Fruit fly (Drosophila melanogaster) whole organism, embryonic: ENCODE results near the gene Rab30.

ENCODE experiments used
- Ada2b ChIP-seq: fragments of 200-800 bp; sonication (Bioruptor generic); IDR thresholded peaks from 2 replicates; pipeline ENCODE4 v1.3.6; 2022; ENCODE audit warnings: missing biosample characterization, missing genetic modification characterization
- CG10267 ChIP-seq: fragments of 200-800 bp; sonication (Bioruptor generic); optimal IDR thresholded peaks from 2 replicates; lab custom pipeline; 2018; ENCODE audit warnings: missing biosample characterization, mild to moderate bottlenecking, missing genetic modification characterization, moderate library complexity
- CG12391 ChIP-seq: fragments of 200-800 bp; sonication (Bioruptor generic); optimal IDR thresholded peaks from 3 replicates; lab custom pipeline; 2018; ENCODE audit warnings: missing biosample characterization, mild to moderate bottlenecking, missing genetic modification characterization, moderate library complexity
- CG14014 ChIP-seq: fragments of 200-800 bp; sonication (Bioruptor generic); IDR thresholded peaks from 2 replicates; pipeline ENCODE4 v1.3.6; 2022; ENCODE audit warnings: missing biosample characterization, missing genetic modification characterization
- CG17361 ChIP-seq: fragments of 200-800 bp; sonication (Bioruptor generic); IDR thresholded peaks from 3 replicates; pipeline ENCODE4 v1.3.6; 2022; ENCODE audit warnings: missing biosample characterization, missing genetic modification characterization
- CG33213 ChIP-seq: fragments of 200-800 bp; sonication (Bioruptor generic); optimal IDR thresholded peaks from 3 replicates; lab custom pipeline; 2016; ENCODE audit warnings: missing biosample characterization, missing genetic modification characterization
- CG3995 ChIP-seq: fragments of 200-800 bp; sonication (Bioruptor generic); optimal IDR thresholded peaks from 3 replicates; lab custom pipeline; 2016; ENCODE audit warnings: missing biosample characterization, missing genetic modification characterization
- CG42726 ChIP-seq: fragments of 200-800 bp; sonication (Bioruptor generic); IDR thresholded peaks from 2 replicates; pipeline ENCODE4 v1.3.6; 2022; ENCODE audit warnings: missing biosample characterization, missing genetic modification characterization; ENCODE audit not compliant: partially characterized antibody
- CG4282 ChIP-seq: fragments of 200-800 bp; sonication (Bioruptor generic); optimal IDR thresholded peaks from 2 replicates; lab custom pipeline; 2016; ENCODE audit warnings: missing biosample characterization, missing genetic modification characterization
- CG4820 ChIP-seq: fragments of 200-800 bp; sonication (Bioruptor generic); optimal IDR thresholded peaks from 3 replicates; lab custom pipeline; 2016; ENCODE audit warnings: missing biosample characterization, missing genetic modification characterization
- CG5953 ChIP-seq: fragments of 200-800 bp; sonication (Bioruptor generic); IDR thresholded peaks from 2 replicates; pipeline ENCODE4 v1.3.6; 2022; ENCODE audit warnings: missing biosample characterization, missing genetic modification characterization
- CG6254 ChIP-seq: fragments of 200-800 bp; sonication (Bioruptor generic); optimal IDR thresholded peaks from 3 replicates; lab custom pipeline; 2017; ENCODE audit warnings: mild to moderate bottlenecking, missing biosample characterization, missing genetic modification reagents, missing genetic modification characterization
- CG6272 ChIP-seq: fragments of 200-800 bp; sonication (Bioruptor generic); IDR thresholded peaks from 2 replicates; pipeline ENCODE4 v1.3.6; 2022; ENCODE audit warnings: missing biosample characterization, missing genetic modification characterization
- CG8290 ChIP-seq, 3 experiments: fragments of 200-800 bp; sonication (Bioruptor generic); optimal IDR thresholded peaks; 2 replicates each; lab custom pipeline; 2016 to 2019; ENCODE audit warnings: missing biosample characterization in 3 of 3, missing genetic modification characterization in 3 of 3, mild to moderate bottlenecking in 2 of 3, moderate library complexity in 1 of 3
- CG9609 ChIP-seq: fragments of 200-800 bp; sonication (Bioruptor generic); optimal IDR thresholded peaks from 3 replicates; lab custom pipeline; 2016; ENCODE audit warnings: missing biosample characterization, missing genetic modification characterization
- CoRest ChIP-seq: fragments of 200-800 bp; sonication (Bioruptor generic); optimal IDR thresholded peaks from 3 replicates; lab custom pipeline; 2018; ENCODE audit warnings: missing biosample characterization, mild to moderate bottlenecking, missing genetic modification characterization, moderate library complexity
- HLHmδ ChIP-seq: fragments of 200-800 bp; sonication (Bioruptor generic); optimal IDR thresholded peaks from 2 replicates; lab custom pipeline; 2018; ENCODE audit warnings: missing biosample characterization, mild to moderate bottlenecking, missing genetic modification characterization, moderate library complexity
- Hand ChIP-seq: fragments of 200-800 bp; sonication (Bioruptor generic); optimal IDR thresholded peaks from 2 replicates; lab custom pipeline; 2017; ENCODE audit warnings: mild to moderate bottlenecking, missing biosample characterization, missing genetic modification reagents, missing genetic modification characterization
- Hr78 ChIP-seq, 2 experiments: fragments of 200-800 bp in 1 of 2; fragments of >200 bp in 1 of 2; sonication (Bioruptor generic) in 1 of 2; optimal IDR thresholded peaks; 2 replicates each; lab custom pipeline; 2017 to 2019; ENCODE audit warnings: missing biosample characterization in 2 of 2, missing genetic modification characterization in 2 of 2, mild to moderate bottlenecking in 1 of 2, moderate library complexity in 1 of 2
- Hsf ChIP-seq: fragments of 200-800 bp; sonication (Bioruptor generic); optimal IDR thresholded peaks from 3 replicates; lab custom pipeline; 2016; ENCODE audit warnings: missing biosample characterization, missing genetic modification characterization
- Jarid2 ChIP-seq: fragments of 200-800 bp; sonication (Bioruptor generic); optimal IDR thresholded peaks from 3 replicates; lab custom pipeline; 2017; ENCODE audit warnings: mild to moderate bottlenecking, missing biosample characterization, missing genetic modification reagents, missing genetic modification characterization
- Lpt ChIP-seq: fragments of >200 bp; optimal IDR thresholded peaks from 2 replicates; lab custom pipeline; 2018; ENCODE audit warnings: missing biosample characterization, missing genetic modification characterization
- Mrtf ChIP-seq: fragments of 200-800 bp; sonication (Bioruptor generic); IDR thresholded peaks from 3 replicates; pipeline ENCODE4 v1.3.6; 2022; ENCODE audit warnings: missing biosample characterization, missing genetic modification characterization
- Myb ChIP-seq: fragments of 200-800 bp; sonication (Bioruptor generic); optimal IDR thresholded peaks from 2 replicates; lab custom pipeline; 2016; ENCODE audit warnings: missing biosample characterization, missing genetic modification characterization
- NfI ChIP-seq: fragments of 200-800 bp; sonication (Bioruptor generic); optimal IDR thresholded peaks from 3 replicates; lab custom pipeline; 2018; ENCODE audit warnings: missing biosample characterization, mild to moderate bottlenecking, missing genetic modification characterization, moderate library complexity
- PHDP ChIP-seq: fragments of 200-800 bp; sonication (Bioruptor generic); optimal IDR thresholded peaks from 3 replicates; lab custom pipeline; 2018; ENCODE audit warnings: missing biosample characterization, mild to moderate bottlenecking, missing genetic modification characterization, moderate library complexity
- Rfx ChIP-seq: fragments of 200-800 bp; sonication (Bioruptor generic); IDR thresholded peaks from 2 replicates; pipeline ENCODE4 v1.3.6; 2022; ENCODE audit warnings: missing biosample characterization, missing genetic modification characterization
- Scr ChIP-seq: fragments of 200-800 bp; sonication (Bioruptor generic); IDR thresholded peaks from 2 replicates; pipeline ENCODE4 v1.3.6; 2022; ENCODE audit warnings: missing biosample characterization, missing genetic modification characterization; ENCODE audit not compliant: partially characterized antibody
- cg ChIP-seq: fragments of 200-800 bp; sonication (Bioruptor generic); optimal IDR thresholded peaks from 3 replicates; lab custom pipeline; 2019; ENCODE audit warnings: missing biosample characterization, mild to moderate bottlenecking, missing genetic modification characterization, moderate library complexity
- chif ChIP-seq, 2 experiments: fragments of 200-800 bp; sonication (Bioruptor generic); optimal IDR thresholded peaks; 3 replicates each; lab custom pipeline; 2016; ENCODE audit warnings: missing biosample characterization in 2 of 2, missing genetic modification characterization in 2 of 2
- cwo ChIP-seq: fragments of 200-800 bp; sonication (Bioruptor generic); optimal IDR thresholded peaks from 3 replicates; lab custom pipeline; 2017; ENCODE audit warnings: missing biosample characterization, missing genetic modification characterization, mild to moderate bottlenecking, moderate library complexity, missing genetic modification reagents
- emc ChIP-seq: fragments of 200-800 bp; sonication (Bioruptor generic); optimal IDR thresholded peaks from 2 replicates; lab custom pipeline; 2016; ENCODE audit warnings: missing biosample characterization, missing genetic modification characterization
- en ChIP-seq: fragments of 200-800 bp; sonication (Bioruptor generic); optimal IDR thresholded peaks from 2 replicates; lab custom pipeline; 2016; ENCODE audit warnings: missing biosample characterization, missing genetic modification characterization
- ewg ChIP-seq: fragments of 200-800 bp; sonication (Bioruptor generic); optimal IDR thresholded peaks from 3 replicates; lab custom pipeline; 2017; ENCODE audit warnings: mild to moderate bottlenecking, missing biosample characterization, missing genetic modification reagents, missing genetic modification characterization
- fd102C ChIP-seq: fragments of 200-800 bp; sonication (Bioruptor generic); optimal IDR thresholded peaks from 2 replicates; lab custom pipeline; 2018; ENCODE audit warnings: missing biosample characterization, mild to moderate bottlenecking, missing genetic modification characterization, moderate library complexity
- fru ChIP-seq: fragments of >200 bp; optimal IDR thresholded peaks from 2 replicates; lab custom pipeline; 2017
- hbn ChIP-seq: fragments of 200-800 bp; sonication (Bioruptor generic); IDR thresholded peaks from 2 replicates; pipeline ENCODE4 v1.3.6; 2022; ENCODE audit warnings: missing biosample characterization, missing genetic modification characterization; ENCODE audit not compliant: partially characterized antibody
- lilli ChIP-seq: fragments of 200-800 bp; sonication (Bioruptor generic); optimal IDR thresholded peaks from 3 replicates; lab custom pipeline; 2016; ENCODE audit warnings: missing biosample characterization, missing genetic modification characterization
- lola ChIP-seq, 3 experiments: fragments of >200 bp in 2 of 3; fragments of 200-800 bp in 1 of 3; sonication (Bioruptor generic) in 1 of 3; optimal IDR thresholded peaks; 2 replicates each; lab custom pipeline; 2017 to 2019; ENCODE audit warnings: missing biosample characterization in 3 of 3, missing genetic modification characterization in 3 of 3, mild to moderate bottlenecking in 1 of 3, moderate library complexity in 1 of 3
- luna ChIP-seq: fragments of 200-800 bp; sonication (Bioruptor generic); optimal IDR thresholded peaks from 2 replicates; lab custom pipeline; 2016; ENCODE audit warnings: missing biosample characterization, missing genetic modification characterization
- mirr ChIP-seq: fragments of 200-800 bp; sonication (Bioruptor generic); optimal IDR thresholded peaks from 3 replicates; lab custom pipeline; 2018; ENCODE audit warnings: missing biosample characterization, mild to moderate bottlenecking, missing genetic modification characterization
- p53 ChIP-seq: fragments of 200-800 bp; sonication (Bioruptor generic); optimal IDR thresholded peaks from 2 replicates; lab custom pipeline; 2016; ENCODE audit warnings: missing biosample characterization, missing genetic modification characterization
- psq ChIP-seq: fragments of 200-800 bp; sonication (Bioruptor generic); optimal IDR thresholded peaks from 2 replicates; lab custom pipeline; 2017; ENCODE audit warnings: missing biosample characterization, missing genetic modification characterization
- pzg ChIP-seq: fragments of 200-800 bp; sonication (Bioruptor generic); optimal IDR thresholded peaks from 3 replicates; lab custom pipeline; 2018; ENCODE audit warnings: missing biosample characterization, mild to moderate bottlenecking, missing genetic modification characterization, moderate library complexity
- sd ChIP-seq: fragments of 200-800 bp; sonication (Bioruptor generic); optimal IDR thresholded peaks from 3 replicates; lab custom pipeline; 2018; ENCODE audit warnings: missing biosample characterization, mild to moderate bottlenecking, missing genetic modification characterization, moderate library complexity
- sna ChIP-seq: fragments of 200-800 bp; sonication (Bioruptor generic); IDR thresholded peaks from 2 replicates; pipeline ENCODE4 v1.3.6; 2022; ENCODE audit warnings: missing biosample characterization, missing genetic modification characterization; ENCODE audit not compliant: partially characterized antibody
- tll ChIP-seq, 2 experiments: fragments of 200-800 bp in 1 of 2; fragments of >200 bp in 1 of 2; sonication (Bioruptor generic) in 1 of 2; optimal IDR thresholded peaks; 2 replicates each; lab custom pipeline; 2017 to 2019; ENCODE audit warnings: missing biosample characterization in 2 of 2, missing genetic modification characterization in 2 of 2, mild to moderate bottlenecking in 1 of 2, moderate library complexity in 1 of 2
- tna ChIP-seq: fragments of 200-800 bp; sonication (Bioruptor generic); IDR thresholded peaks from 2 replicates; pipeline ENCODE4 v1.3.6; 2022; ENCODE audit warnings: missing biosample characterization, missing genetic modification characterization; ENCODE audit not compliant: partially characterized antibody
- zfh1 ChIP-seq: fragments of 200-800 bp; sonication (Bioruptor generic); IDR thresholded peaks from 3 replicates; pipeline ENCODE4 v1.3.6; 2022; ENCODE audit warnings: missing biosample characterization, missing genetic modification characterization

Rab30 gene

DNA sequence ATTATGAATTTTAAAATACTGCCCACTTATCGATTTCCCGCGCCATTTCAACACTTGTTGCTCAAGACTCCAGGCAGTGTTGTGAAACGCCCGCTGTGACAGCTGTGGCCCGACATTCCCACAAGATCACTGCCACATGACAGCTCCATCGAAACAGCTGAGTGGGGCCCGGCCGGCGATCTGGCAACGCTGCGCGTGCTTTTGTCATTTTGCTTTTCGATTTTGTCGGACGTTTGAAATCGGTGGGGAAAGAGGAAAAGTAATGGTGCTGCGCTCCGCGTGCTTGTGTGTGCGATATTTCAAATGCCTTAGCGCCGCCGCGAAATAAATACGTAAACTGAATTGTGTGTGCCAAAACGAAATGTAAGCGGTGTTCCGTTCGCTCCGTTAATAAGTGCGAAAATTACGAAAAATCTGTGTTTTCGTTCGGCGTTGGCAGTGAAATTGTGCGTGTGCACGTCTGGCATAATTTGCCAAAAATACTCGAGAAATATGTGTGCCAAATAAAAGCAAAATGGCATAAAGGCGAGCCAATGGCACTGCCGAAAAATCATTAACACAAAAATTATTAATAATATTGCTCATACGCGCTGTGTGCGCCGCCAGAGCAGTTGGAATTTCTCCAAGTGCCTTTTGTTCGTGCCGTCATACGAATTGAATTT lies 9.9 kb upstream of the Rab30 start (continued):
- peak; percentile 58 for TF ChIP-seq mirr (GFP tag; lab: Kevin White, UChicago)
- TF ChIP-seq psq (GFP tag; lab: Kevin White, UChicago), result no peak
- peak in 1 of 2 experiments; percentile 2 for TF ChIP-seq chif (GFP tag; optimal IDR thresholded peaks at IDR 0.05; lab: Kevin White, UChicago)
- peak; percentile 17 for TF ChIP-seq p53 (GFP tag; lab: Kevin White, UChicago)
- TF ChIP-seq CG17361 (GFP tag; lab: Robert Waterston, UW), result peak; percentile 45; the same call in 2 of the 3 replicates
- no peak for TF ChIP-seq tna
- TF ChIP-seq cg, result peak; percentile 47
- TF ChIP-seq lilli (GFP tag; lab: Kevin White, UChicago), result peak; percentile 60
- no peak for TF ChIP-seq cwo (GFP tag; lab: Kevin White, UChicago)
- peak; percentile 55 for TF ChIP-seq Hand (GFP tag; lab: Kevin White, UChicago)
- TF ChIP-seq sna (GFP tag; lab: Robert Waterston, UW), result peak; percentile 66; the same call in 1 of the 2 replicates
- TF ChIP-seq Ada2b (GFP tag; lab: Robert Waterston, UW), result peak; percentile 52
- peak; percentile 41 for TF ChIP-seq CG5953
- TF ChIP-seq tll (GFP tag; optimal IDR thresholded peaks at IDR 0.05; lab: Kevin White, UChicago), result peak in 1 of 2 experiments; percentile 2
- no peak for TF ChIP-seq en (GFP tag; lab: Kevin White, UChicago)
- peak; percentile 1 for TF ChIP-seq CG8290 (GFP tag; optimal IDR thresholded peaks at IDR 0.05; lab: Kevin White, UChicago)
- TF ChIP-seq CG8290 (tag; optimal IDR thresholded peaks at IDR 0.05; lab: Kevin White, UChicago), result peak in 1 of 2 experiments; percentile 89
- TF ChIP-seq emc (GFP tag; lab: Kevin White, UChicago), result no peak
- TF ChIP-seq PHDP (tag; lab: Kevin White, UChicago), result peak; percentile 38
- peak; percentile 71 for TF ChIP-seq CG42726
- TF ChIP-seq Lpt (GFP tag; lab: Kevin White, UChicago), result no peak
- TF ChIP-seq Hsf (GFP tag; lab: Kevin White, UChicago), result no peak
- TF ChIP-seq ewg (GFP tag; lab: Kevin White, UChicago), result peak; percentile 47
- TF ChIP-seq luna (GFP tag; lab: Kevin White, UChicago), result peak; percentile 1
- TF ChIP-seq CG10267, result peak; percentile 97
- peak; percentile 71 for TF ChIP-seq Scr
- TF ChIP-seq CG6272, result peak; percentile 15; the same call in 1 of the 2 replicates
- peak; percentile 43; the same call in 1 of the 2 replicates for TF ChIP-seq CG14014 (GFP tag; lab: Robert Waterston, UW)
- no peak for TF ChIP-seq CG4282
- TF ChIP-seq CG3995 (GFP tag; lab: Kevin White, UChicago), result peak; percentile 9
- peak; percentile 82 for TF ChIP-seq Rfx (GFP tag; lab: Robert Waterston, UW)
- TF ChIP-seq fd102C (GFP tag; lab: Kevin White, UChicago), result no peak
- no peak for TF ChIP-seq sd (tag; lab: Kevin White, UChicago)
- peak; percentile 99 for TF ChIP-seq pzg (GFP tag; lab: Kevin White, UChicago)

dm6 chr2L:7039342-7039684 lies 6.9 kb upstream of the Rab30 start:
- TF ChIP-seq fru, result no peak
- TF ChIP-seq Hr78 (GFP tag; optimal IDR thresholded peaks at IDR 0.05; lab: Kevin White, UChicago), result no peak
- TF ChIP-seq CG12391 (tag; lab: Kevin White, UChicago), result peak; percentile 71
- no peak for TF ChIP-seq hbn
- TF ChIP-seq CoRest (tag; lab: Kevin White, UChicago), result peak; percentile 49
- peak; percentile 45 for TF ChIP-seq CG4820 (GFP tag; lab: Kevin White, UChicago)
- peak in 1 of 3 experiments; percentile 41 for TF ChIP-seq lola (GFP tag; optimal IDR thresholded peaks at IDR 0.05; lab: Kevin White, UChicago)
- no peak for TF ChIP-seq CG6254 (GFP tag; lab: Kevin White, UChicago)
- TF ChIP-seq CG33213 (GFP tag; lab: Kevin White, UChicago), result no peak
- TF ChIP-seq NfI, result no peak
- no peak for TF ChIP-seq HLHmδ
- peak; percentile 41; the same call in 1 of the 3 replicates for TF ChIP-seq Mrtf (GFP tag; lab: Robert Waterston, UW)
- TF ChIP-seq CG9609 (GFP tag; lab: Kevin White, UChicago), result peak; percentile 74
- TF ChIP-seq zfh1 (GFP tag; lab: Robert Waterston, UW), result 0 out of 3 replicates have a peak, but pooled peaks have one; percentile 46
- TF ChIP-seq Myb (GFP tag; lab: Kevin White, UChicago), result peak; percentile 45
- no peak for TF ChIP-seq Jarid2 (GFP tag; lab: Kevin White, UChicago)
